Fruit fly (Drosophila melanogaster) whole organism, embryonic: ENCODE measurements around the gene CG9550.

Experiments used
- BEAF-32 ChIP-seq: fragments of 200-800 bp; sonication (Bioruptor generic); optimal IDR thresholded peaks from 3 replicates; lab custom pipeline; 2017; ENCODE audit warnings: missing biosample characterization, missing genetic modification characterization, mild to moderate bottlenecking, moderate library complexity, missing genetic modification reagents
- CG10209 ChIP-seq: fragments of 200-800 bp; sonication (Bioruptor generic); optimal IDR thresholded peaks from 3 replicates; lab custom pipeline; 2017; ENCODE audit warnings: missing biosample characterization, mild to moderate bottlenecking, missing genetic modification characterization, missing genetic modification reagents
- CG11695 ChIP-seq: fragments of 200-800 bp; sonication (Bioruptor generic); IDR thresholded peaks from 3 replicates; pipeline ENCODE4 v1.3.6; 2022; ENCODE audit warnings: missing biosample characterization, missing genetic modification characterization
- CG1233 ChIP-seq: fragments of 200-800 bp; sonication (Bioruptor generic); optimal IDR thresholded peaks from 4 replicates; lab custom pipeline; 2018; ENCODE audit warnings: missing biosample characterization, mild to moderate bottlenecking, missing genetic modification characterization
- CG12391 ChIP-seq: fragments of 200-800 bp; sonication (Bioruptor generic); optimal IDR thresholded peaks from 3 replicates; lab custom pipeline; 2018; ENCODE audit warnings: missing biosample characterization, mild to moderate bottlenecking, missing genetic modification characterization, moderate library complexity
- CG15269 ChIP-seq: fragments of 200-800 bp; sonication (Bioruptor generic); optimal IDR thresholded peaks from 2 replicates; lab custom pipeline; 2018; ENCODE audit warnings: missing biosample characterization, mild to moderate bottlenecking, missing genetic modification characterization, moderate library complexity
- CG1792 ChIP-seq: fragments of 200-800 bp; sonication (Bioruptor generic); optimal IDR thresholded peaks from 2 replicates; lab custom pipeline; 2016; ENCODE audit warnings: missing biosample characterization, missing genetic modification characterization
- CG18476 ChIP-seq: fragments of 200-800 bp; sonication (Bioruptor generic); optimal IDR thresholded peaks from 2 replicates; lab custom pipeline; 2016; ENCODE audit warnings: missing biosample characterization, mild to moderate bottlenecking, missing genetic modification characterization
- CG2678 ChIP-seq: fragments of 200-800 bp; sonication (Bioruptor generic); optimal IDR thresholded peaks from 3 replicates; lab custom pipeline; 2019; ENCODE audit warnings: missing biosample characterization, mild to moderate bottlenecking, missing genetic modification characterization, moderate library complexity
- CG30020 ChIP-seq: fragments of 200-800 bp; optimal IDR thresholded peaks from 2 replicates; lab custom pipeline; 2019; ENCODE audit warnings: missing biosample characterization, mild to moderate bottlenecking, missing genetic modification characterization, moderate library complexity
- CG31365 ChIP-seq: fragments of 200-800 bp; sonication (Bioruptor generic); optimal IDR thresholded peaks from 2 replicates; lab custom pipeline; 2018; ENCODE audit warnings: missing biosample characterization, mild to moderate bottlenecking, missing genetic modification characterization
- CG3847 ChIP-seq: fragments of 200-800 bp; sonication (Bioruptor generic); IDR thresholded peaks from 2 replicates; pipeline ENCODE4 v1.3.6; 2022; ENCODE audit warnings: missing biosample characterization, missing genetic modification characterization
- CG4328 ChIP-seq: fragments of 200-800 bp; sonication (Bioruptor generic); optimal IDR thresholded peaks from 3 replicates; lab custom pipeline; 2017; ENCODE audit warnings: missing biosample characterization, missing genetic modification reagents, missing genetic modification characterization
- CG43689 ChIP-seq: fragments of 200-800 bp; sonication (Bioruptor generic); IDR thresholded peaks from 2 replicates; pipeline ENCODE4 v1.3.6; 2022; ENCODE audit warnings: missing biosample characterization, missing genetic modification characterization
- CG4820 ChIP-seq: fragments of 200-800 bp; sonication (Bioruptor generic); optimal IDR thresholded peaks from 3 replicates; lab custom pipeline; 2016; ENCODE audit warnings: missing biosample characterization, missing genetic modification characterization
- CG7556 ChIP-seq: fragments of 200-800 bp; sonication (Bioruptor generic); optimal IDR thresholded peaks from 2 replicates; lab custom pipeline; 2017; ENCODE audit warnings: missing biosample characterization, mild to moderate bottlenecking, missing genetic modification characterization
- CoRest ChIP-seq: fragments of 200-800 bp; sonication (Bioruptor generic); optimal IDR thresholded peaks from 3 replicates; lab custom pipeline; 2018; ENCODE audit warnings: missing biosample characterization, mild to moderate bottlenecking, missing genetic modification characterization, moderate library complexity
- Dip2 ChIP-seq: fragments of 200-800 bp; sonication (Bioruptor generic); IDR thresholded peaks from 2 replicates; pipeline ENCODE4 v1.3.6; 2022; ENCODE audit warnings: missing biosample characterization, missing genetic modification characterization
- Dip3 ChIP-seq: fragments of 200-800 bp; sonication (Bioruptor generic); optimal IDR thresholded peaks from 3 replicates; lab custom pipeline; 2016; ENCODE audit warnings: missing biosample characterization, missing genetic modification characterization
- Eip74EF ChIP-seq, 2 experiments: fragments of 200-800 bp in 1 of 2; fragments of >200 bp in 1 of 2; sonication (Bioruptor generic) in 1 of 2; optimal IDR thresholded peaks; 2 replicates each; lab custom pipeline; 2017 to 2019; ENCODE audit warnings: missing biosample characterization in 2 of 2, missing genetic modification characterization in 2 of 2, mild to moderate bottlenecking in 1 of 2, moderate library complexity in 1 of 2
- Hmx ChIP-seq: fragments of 200-800 bp; sonication (Bioruptor generic); optimal IDR thresholded peaks from 2 replicates; lab custom pipeline; 2016; ENCODE audit warnings: missing biosample characterization, missing genetic modification characterization
- Hr78 ChIP-seq, 2 experiments: fragments of 200-800 bp in 1 of 2; fragments of >200 bp in 1 of 2; sonication (Bioruptor generic) in 1 of 2; optimal IDR thresholded peaks; 2 replicates each; lab custom pipeline; 2017 to 2019; ENCODE audit warnings: missing biosample characterization in 2 of 2, missing genetic modification characterization in 2 of 2, mild to moderate bottlenecking in 1 of 2, moderate library complexity in 1 of 2
- Med ChIP-seq: fragments of 200-800 bp; sonication (Bioruptor generic); peaks from one replicate; lab custom pipeline; 2016; ENCODE audit warnings: missing biosample characterization, missing genetic modification characterization, mild to moderate bottlenecking, inconsistent platforms, moderate library complexity
- Meics ChIP-seq: fragments of 200-800 bp; sonication (Bioruptor generic); optimal IDR thresholded peaks from 2 replicates; lab custom pipeline; 2017; ENCODE audit warnings: missing biosample characterization, mild to moderate bottlenecking, missing genetic modification characterization
- NFAT ChIP-seq: fragments of 200-800 bp; sonication (Bioruptor generic); IDR thresholded peaks from 2 replicates; pipeline ENCODE4 v1.3.6; 2022; ENCODE audit warnings: missing biosample characterization, missing genetic modification characterization
- Oli ChIP-seq: fragments of 200-800 bp; sonication (Bioruptor generic); optimal IDR thresholded peaks from 2 replicates; lab custom pipeline; 2018; ENCODE audit warnings: missing biosample characterization, mild to moderate bottlenecking, missing genetic modification characterization, moderate library complexity
- Opbp ChIP-seq: fragments of 200-800 bp; sonication (Bioruptor generic); IDR thresholded peaks from 3 replicates; pipeline ENCODE4 v1.3.6; 2022; ENCODE audit warnings: missing biosample characterization, missing genetic modification characterization; ENCODE audit not compliant: partially characterized antibody
- PHDP ChIP-seq: fragments of 200-800 bp; sonication (Bioruptor generic); optimal IDR thresholded peaks from 3 replicates; lab custom pipeline; 2018; ENCODE audit warnings: missing biosample characterization, mild to moderate bottlenecking, missing genetic modification characterization, moderate library complexity
- Six4 ChIP-seq: fragments of 200-800 bp; sonication (Bioruptor generic); optimal IDR thresholded peaks from 2 replicates; lab custom pipeline; 2016; ENCODE audit warnings: missing biosample characterization, missing genetic modification characterization
- Sox102F ChIP-seq: fragments of 200-800 bp; sonication (Bioruptor generic); optimal IDR thresholded peaks from 2 replicates; lab custom pipeline; 2018; ENCODE audit warnings: missing biosample characterization, mild to moderate bottlenecking, missing genetic modification characterization, moderate library complexity
- Stat92E ChIP-seq, 3 experiments: fragments of >200 bp in 2 of 3; fragments of 200-800 bp in 1 of 3; sonication (Bioruptor generic) in 1 of 3; optimal IDR thresholded peaks; 2 replicates each; lab custom pipeline; 2017 to 2019; ENCODE audit warnings: missing biosample characterization in 3 of 3, missing genetic modification characterization in 3 of 3, mild to moderate bottlenecking in 1 of 3, moderate library complexity in 1 of 3
- chinmo ChIP-seq: fragments of 200-800 bp; sonication (Bioruptor generic); IDR thresholded peaks from 4 replicates; pipeline ENCODE4 v1.3.6; 2022; ENCODE audit warnings: missing biosample characterization, missing genetic modification characterization; ENCODE audit not compliant: partially characterized antibody
- ci ChIP-seq: fragments of 200-800 bp; sonication (Bioruptor generic); IDR thresholded peaks from 3 replicates; pipeline ENCODE4 v1.3.6; 2022; ENCODE audit warnings: missing biosample characterization, missing genetic modification characterization
- cwo ChIP-seq: fragments of 200-800 bp; sonication (Bioruptor generic); optimal IDR thresholded peaks from 3 replicates; lab custom pipeline; 2017; ENCODE audit warnings: missing biosample characterization, missing genetic modification characterization, mild to moderate bottlenecking, moderate library complexity, missing genetic modification reagents
- dysf ChIP-seq: fragments of 200-800 bp; sonication (Bioruptor generic); IDR thresholded peaks from 3 replicates; pipeline ENCODE4 v1.3.6; 2022; ENCODE audit warnings: missing biosample characterization, missing genetic modification characterization
- kni ChIP-seq: fragments of 200-800 bp; sonication (Bioruptor generic); optimal IDR thresholded peaks from 3 replicates; lab custom pipeline; 2017; ENCODE audit warnings: mild to moderate bottlenecking, missing biosample characterization, missing genetic modification reagents, missing genetic modification characterization
- knrl ChIP-seq: fragments of 200-800 bp; sonication (Bioruptor generic); IDR thresholded peaks from 3 replicates; pipeline ENCODE4 v1.3.6; 2022; ENCODE audit warnings: missing biosample characterization, missing genetic modification characterization; ENCODE audit not compliant: partially characterized antibody
- nerfin-2 ChIP-seq: fragments of 200-800 bp; sonication (Bioruptor generic); IDR thresholded peaks from 2 replicates; pipeline ENCODE4 v1.3.6; 2022; ENCODE audit warnings: missing biosample characterization, missing genetic modification characterization; ENCODE audit not compliant: partially characterized antibody
- phol ChIP-seq: fragments of 200-800 bp; sonication (Bioruptor generic); optimal IDR thresholded peaks from 3 replicates; lab custom pipeline; 2018; ENCODE audit warnings: missing biosample characterization, mild to moderate bottlenecking, missing genetic modification characterization, moderate library complexity
- seq ChIP-seq: fragments of 200-800 bp; sonication (Bioruptor generic); IDR thresholded peaks from 2 replicates; pipeline ENCODE4 v1.3.6; 2022; ENCODE audit warnings: missing biosample characterization, missing genetic modification characterization
- sisA ChIP-seq: fragments of 200-800 bp; sonication (Bioruptor generic); IDR thresholded peaks from 2 replicates; pipeline ENCODE4 v1.3.6; 2022; ENCODE audit warnings: missing biosample characterization, missing genetic modification characterization
- slou ChIP-seq: fragments of 200-800 bp; sonication (Bioruptor generic); optimal IDR thresholded peaks from 3 replicates; lab custom pipeline; 2016; ENCODE audit warnings: missing biosample characterization, missing genetic modification characterization
- stwl ChIP-seq: fragments of 200-800 bp; sonication (Bioruptor generic); optimal IDR thresholded peaks from 3 replicates; lab custom pipeline; 2018; ENCODE audit warnings: missing biosample characterization, mild to moderate bottlenecking, missing genetic modification characterization, moderate library complexity
- vnd ChIP-seq: fragments of 200-800 bp; sonication (Bioruptor generic); IDR thresholded peaks from 3 replicates; pipeline ENCODE4 v1.3.6; 2022; ENCODE audit warnings: missing biosample characterization, missing genetic modification characterization; ENCODE audit not compliant: partially characterized antibody

The CG9550 gene

dm6 chr2L:6470100-6470644 is 26.7 kb upstream of the CG9550 start:
- TF ChIP-seq CG15269 (tag; lab: Kevin White, UChicago) (peak; percentile 31), Six4 (GFP tag; lab: Kevin White, UChicago) (no peak), chinmo (GFP tag; lab: Robert Waterston, UW) (peak; percentile 45; the same call in 1 of the 4 replicates), CG31365 (tag; lab: Kevin White, UChicago) (no peak), nerfin-2 (0 out of 2 replicates have a peak, but pooled peaks have one; percentile 18), CG43689 (no peak), Eip74EF (GFP tag; optimal IDR thresholded peaks at IDR 0.05; lab: Kevin White, UChicago) (peak in 1 of 2 experiments; percentile 18), Stat92E (GFP tag; optimal IDR thresholded peaks at IDR 0.05; lab: Kevin White, UChicago) (peak in 1 of 3 experiments; percentile 64), kni (GFP tag; lab: Kevin White, UChicago) (peak; percentile 20), Hr78 (GFP tag; optimal IDR thresholded peaks at IDR 0.05; lab: Kevin White, UChicago) (peak in 1 of 2 experiments; percentile 28), CG11695 (peak; percentile 55; the same call in 2 of the 3 replicates)

DNA sequence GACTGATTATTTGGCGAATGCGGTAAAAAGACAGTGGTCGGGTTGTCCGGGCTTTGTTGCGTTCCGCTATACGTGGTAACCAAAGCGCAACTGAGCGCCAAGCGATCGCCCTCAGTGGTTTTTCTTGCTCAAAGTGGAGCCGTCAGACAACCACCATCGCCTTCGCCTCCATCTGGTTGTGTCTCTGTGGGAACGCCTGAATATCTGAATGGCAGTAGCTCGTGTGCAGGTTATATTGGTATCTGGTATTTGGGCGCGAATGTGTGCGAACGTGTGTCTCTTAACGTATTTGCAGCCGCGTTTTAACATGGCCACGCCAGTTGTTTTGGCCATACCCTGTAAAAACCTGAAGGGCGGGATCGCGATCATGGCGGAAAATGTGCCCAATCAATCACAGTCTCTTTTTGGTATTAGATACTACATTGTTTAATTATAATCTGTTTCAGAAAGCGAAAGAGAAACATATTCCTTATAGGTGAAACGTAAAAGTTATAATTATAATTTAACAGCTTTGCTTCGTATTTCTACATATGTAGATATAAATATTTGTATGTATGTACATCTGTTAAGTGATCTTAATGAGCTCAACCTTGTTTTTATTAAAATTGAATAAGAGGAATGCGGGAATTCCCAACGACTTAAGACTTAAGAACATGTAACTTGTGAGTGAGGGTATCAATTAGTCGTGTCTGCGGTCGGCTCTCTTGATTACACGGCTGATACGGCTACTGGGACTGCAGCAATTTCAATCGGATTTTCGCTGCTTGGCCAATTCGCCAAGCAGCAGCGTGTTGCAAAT is 24.7 kb upstream of the CG9550 start:
- 0 out of 2 replicates have a peak, but pooled peaks have one; percentile 18 for TF ChIP-seq seq
- no peak for TF ChIP-seq vnd
- TF ChIP-seq ci (GFP tag; lab: Robert Waterston, UW): peak; percentile 53; the same call in 1 of the 3 replicates
- peak; percentile 50 for TF ChIP-seq Meics (GFP tag; lab: Kevin White, UChicago)
- TF ChIP-seq cwo: peak; percentile 4
- no peak for TF ChIP-seq knrl
- no peak for TF ChIP-seq Dip3 (GFP tag; lab: Kevin White, UChicago)
- peak; percentile 11 for TF ChIP-seq Sox102F
- TF ChIP-seq CG11695: 0 out of 3 replicates have a peak, but pooled peaks have one; percentile 8
- TF ChIP-seq CG4328 (GFP tag; lab: Kevin White, UChicago): no peak
- TF ChIP-seq stwl (tag; lab: Kevin White, UChicago): no peak
- no peak for TF ChIP-seq CG10209 (GFP tag; lab: Kevin White, UChicago)
- TF ChIP-seq CG7556: peak; percentile 8
- peak; percentile 20; the same call in 1 of the 3 replicates for TF ChIP-seq dysf (GFP tag; lab: Robert Waterston, UW)
- TF ChIP-seq NFAT: 0 out of 2 replicates have a peak, but pooled peaks have one; percentile 33
- TF ChIP-seq CG2678 (tag; lab: Kevin White, UChicago): peak; percentile 60
- TF ChIP-seq CG1792 (GFP tag; lab: Kevin White, UChicago): no peak
- TF ChIP-seq CG4820 (GFP tag; lab: Kevin White, UChicago): peak; percentile 4
- TF ChIP-seq Hmx (GFP tag; lab: Kevin White, UChicago): no peak
- no peak for TF ChIP-seq slou (GFP tag; lab: Kevin White, UChicago)
- TF ChIP-seq sisA: 0 out of 2 replicates have a peak, but pooled peaks have one; percentile 29
- TF ChIP-seq Med (GFP tag; lab: Kevin White, UChicago): peak; percentile 68
- 0 out of 3 replicates have a peak, but pooled peaks have one; percentile 25 for TF ChIP-seq Opbp (GFP tag; lab: Robert Waterston, UW)
- TF ChIP-seq CG12391 (tag; lab: Kevin White, UChicago): peak; percentile 6
- no peak for TF ChIP-seq CG1233 (GFP tag; lab: Kevin White, UChicago)
- peak; percentile 33 for TF ChIP-seq CoRest
- no peak for TF ChIP-seq Dip2 (GFP tag; lab: Robert Waterston, UW)
- peak; percentile 18 for TF ChIP-seq PHDP (tag; lab: Kevin White, UChicago)
- no peak for TF ChIP-seq CG3847 (GFP tag; lab: Robert Waterston, UW)
- TF ChIP-seq Oli (tag; lab: Kevin White, UChicago): peak; percentile 27
- TF ChIP-seq CG18476 (GFP tag; lab: Kevin White, UChicago): peak; percentile 40
- no peak for TF ChIP-seq CG30020
- TF ChIP-seq phol: peak; percentile 21
- TF ChIP-seq BEAF-32 (GFP tag; lab: Kevin White, UChicago): no peak
